Fruit fly (Drosophila melanogaster): Measurements from ENCODE around the gene CG13386.

Gene CG13386

dm6 chr2L:8425962-8426759 is 27.3 kb downstream of the CG13386 start:
- TF ChIP-seq usp (GFP tag; optimal IDR thresholded peaks at IDR 0.05) (no peak), pan (optimal IDR thresholded peaks at IDR 0.05) (no peak), Dll (optimal IDR thresholded peaks at IDR 0.05) (no peak), EcR (GFP tag; optimal IDR thresholded peaks at IDR 0.05) (no peak), psq (optimal IDR thresholded peaks at IDR 0.05) (no peak), CG8478 (optimal IDR thresholded peaks at IDR 0.05) (no peak)

- no peak for TF ChIP-seq pan (optimal IDR thresholded peaks at IDR 0.05)
- TF ChIP-seq Dll (optimal IDR thresholded peaks at IDR 0.05), result no peak
- no peak for TF ChIP-seq CG8478 (optimal IDR thresholded peaks at IDR 0.05)
- TF ChIP-seq psq (optimal IDR thresholded peaks at IDR 0.05), result no peak
These were observed 28.0 kb downstream of the CG13386 start for dm6 chr2L:8426801-8427200.

- TF ChIP-seq EcR (GFP tag; optimal IDR thresholded peaks at IDR 0.05) (no peak), Dll (optimal IDR thresholded peaks at IDR 0.05) (no peak), CG8478 (optimal IDR thresholded peaks at IDR 0.05) (no peak), psq (optimal IDR thresholded peaks at IDR 0.05) (no peak), pan (optimal IDR thresholded peaks at IDR 0.05) (no peak), usp (GFP tag; optimal IDR thresholded peaks at IDR 0.05) (no peak)
These were observed 33.3 kb downstream of the CG13386 start for dm6 chr2L:8432130-8432529.

- no peak for TF ChIP-seq pan (optimal IDR thresholded peaks at IDR 0.05)
- no peak for TF ChIP-seq CG8478 (optimal IDR thresholded peaks at IDR 0.05)
- no peak for TF ChIP-seq EcR (GFP tag; optimal IDR thresholded peaks at IDR 0.05)
- no peak for TF ChIP-seq psq (optimal IDR thresholded peaks at IDR 0.05)
- TF ChIP-seq Dll (optimal IDR thresholded peaks at IDR 0.05), result no peak
- TF ChIP-seq usp (GFP tag; optimal IDR thresholded peaks at IDR 0.05), result no peak
These were observed 34.7 kb downstream of the CG13386 start, which contains the start of gene grk for dm6 chr2L:8433512-8433911. Gene grk, minus strand, starts transcription at chr2L:8433598.

dm6 chr2L:8437176-8437575 is 38.4 kb downstream of the CG13386 start, which contains the start of the genes D12 and Chrac-14:
Gene D12, minus strand, starts transcription at chr2L:8437365.
Gene Chrac-14, plus strand, starts transcription at chr2L:8437405.
- no peak for TF ChIP-seq Dll (optimal IDR thresholded peaks at IDR 0.05)
- TF ChIP-seq usp (GFP tag; optimal IDR thresholded peaks at IDR 0.05), result no peak
- no peak for TF ChIP-seq pan (optimal IDR thresholded peaks at IDR 0.05)
- TF ChIP-seq EcR (GFP tag; optimal IDR thresholded peaks at IDR 0.05), result no peak
- TF ChIP-seq psq (optimal IDR thresholded peaks at IDR 0.05), result no peak
- no peak for TF ChIP-seq CG8478 (optimal IDR thresholded peaks at IDR 0.05)

dm6 chr2L:8438052-8438451 is 39.2 kb downstream of the CG13386 start, which contains the start of gene mus201:
Gene mus201, plus strand, starts transcription at chr2L:8438169.
- no peak for TF ChIP-seq Dll (optimal IDR thresholded peaks at IDR 0.05)
- TF ChIP-seq usp (GFP tag; optimal IDR thresholded peaks at IDR 0.05), result no peak
- TF ChIP-seq CG8478 (optimal IDR thresholded peaks at IDR 0.05), result no peak
- TF ChIP-seq psq (optimal IDR thresholded peaks at IDR 0.05), result no peak
- TF ChIP-seq EcR (GFP tag; optimal IDR thresholded peaks at IDR 0.05), result no peak
- TF ChIP-seq pan (optimal IDR thresholded peaks at IDR 0.05), result no peak

- TF ChIP-seq usp (GFP tag; optimal IDR thresholded peaks at IDR 0.05) (no peak), pan (optimal IDR thresholded peaks at IDR 0.05) (no peak), CG8478 (optimal IDR thresholded peaks at IDR 0.05) (no peak), psq (optimal IDR thresholded peaks at IDR 0.05) (no peak), EcR (GFP tag; optimal IDR thresholded peaks at IDR 0.05) (no peak), Dll (optimal IDR thresholded peaks at IDR 0.05) (no peak)
These were observed 43.3 kb downstream of the CG13386 start, which contains the start of gene CG31897 for dm6 chr2L:8442147-8442546. Gene CG31897, plus strand, starts transcription at chr2L:8442447.

- TF ChIP-seq CG8478 (optimal IDR thresholded peaks at IDR 0.05), result no peak
- TF ChIP-seq Dll (optimal IDR thresholded peaks at IDR 0.05), result no peak
- no peak for TF ChIP-seq EcR (GFP tag; optimal IDR thresholded peaks at IDR 0.05)
- TF ChIP-seq psq (optimal IDR thresholded peaks at IDR 0.05), result no peak
- TF ChIP-seq pan (optimal IDR thresholded peaks at IDR 0.05), result no peak
- no peak for TF ChIP-seq usp (GFP tag; optimal IDR thresholded peaks at IDR 0.05)
These were observed 50.5 kb downstream of the CG13386 start, which contains the start of gene Aasdh for dm6 chr2L:8449358-8449757. Gene Aasdh, minus strand, starts transcription at chr2L:8449576.

Data from whole organism.